Fruit fly (Drosophila melanogaster): Measurements from ENCODE around the gene CG15459.

- TF ChIP-seq phol (tag; optimal IDR thresholded peaks at IDR 0.05) (peak; percentile 12), CG8359 (GFP tag; optimal IDR thresholded peaks at IDR 0.05; ENCODE audit: borderline replicate concordance) (no peak), CG17328 (GFP tag; IDR thresholded peaks at IDR 0.05) (no peak), CG32532 (GFP tag; IDR thresholded peaks at IDR 0.05) (peak; percentile 31; the same call in 1 of the 2 replicates), wor (GFP tag; IDR thresholded peaks at IDR 0.05) (no peak), sug (tag; optimal IDR thresholded peaks at IDR 0.05) (no peak), E2f1 (GFP tag; IDR thresholded peaks at IDR 0.05) (no peak), prd (optimal IDR thresholded peaks at IDR 0.05) (no peak), prd (GFP tag; IDR thresholded peaks at IDR 0.05) (0 out of 3 replicates have a peak, but pooled peaks have one; percentile 4)
Measured at dm6 chrX:20433345-20434332, 20.3 kb upstream of the CG15459 start, which contains the start of gene CG1695.
